Fruit fly (Drosophila melanogaster) whole organism, adult: ENCODE results near the gene msps.

Experiments
- CG1620 ChIP-seq: fragments of 200-800 bp; sonication (Bioruptor generic); optimal IDR thresholded peaks from 2 replicates; lab custom pipeline; 2016; ENCODE audit warnings: missing biosample characterization, missing genetic modification characterization
- Crg-1 ChIP-seq: fragments of 200-800 bp; sonication (Bioruptor generic); optimal IDR thresholded peaks from 2 replicates; lab custom pipeline; 2016; ENCODE audit warnings: missing biosample characterization, missing genetic modification characterization
- toe ChIP-seq: fragments of 200-800 bp; sonication (Bioruptor generic); optimal IDR thresholded peaks from 2 replicates; lab custom pipeline; 2016; ENCODE audit warnings: missing biosample characterization, missing genetic modification characterization

DNA sequence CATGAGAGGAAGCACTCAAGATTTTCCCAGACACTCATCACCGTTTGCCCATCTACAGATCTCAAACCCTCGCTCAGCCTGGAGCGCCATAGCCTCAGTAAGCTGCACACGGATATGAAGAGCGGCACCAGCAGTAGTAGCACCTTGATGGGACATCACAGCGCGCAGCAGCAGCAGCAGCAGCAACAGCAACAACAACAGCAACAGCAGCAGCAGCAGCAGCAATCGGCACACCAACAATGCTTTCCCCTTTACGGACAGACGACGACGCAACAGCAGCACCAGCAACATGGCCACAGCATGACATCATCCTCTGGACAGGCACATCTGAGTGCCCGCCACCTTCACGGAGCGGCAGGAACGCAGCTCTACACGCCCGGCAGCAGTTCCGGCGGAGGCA lies 11.0 kb upstream of the msps start:
- TF ChIP-seq toe (GFP tag; lab: Kevin White, UChicago) (no peak), CG1620 (GFP tag; lab: Kevin White, UChicago) (no peak), Crg-1 (no peak)
